Worm (Caenorhabditis elegans) whole organism, L2 larva: ENCODE measurements around the gene pigg-1.

ENCODE experiments used
- C34F6.9 ChIP-seq: fragments of 150-350 bp; optimal IDR thresholded peaks from 2 replicates; lab custom pipeline; 2014; ENCODE audit warnings: missing biosample characterization, missing genetic modification characterization
- F13H6.1 ChIP-seq: sonication (generic microtip); optimal IDR thresholded peaks from 2 replicates; lab custom pipeline; 2016; ENCODE audit warnings: missing genetic modification characterization, missing compliant biosample characterization
- R02D3.7 ChIP-seq: fragments of 150-350 bp; optimal IDR thresholded peaks from 2 replicates; lab custom pipeline; 2014; ENCODE audit warnings: missing biosample characterization, missing genetic modification characterization
- Y55F3AM.14 ChIP-seq: fragments of 200-800 bp; sonication (Bioruptor generic); optimal IDR thresholded peaks from 2 replicates; lab custom pipeline; 2018; ENCODE audit warnings: mild to moderate bottlenecking, missing genetic modification characterization, missing compliant biosample characterization
- alr-1 ChIP-seq: fragments of 150-350 bp; optimal IDR thresholded peaks from 2 replicates; lab custom pipeline; 2014; ENCODE audit warnings: missing biosample characterization, missing genetic modification characterization
- ama-1 ChIP-seq: fragments of 150-350 bp; optimal IDR thresholded peaks from 2 replicates; lab custom pipeline; 2018; ENCODE audit warnings: inconsistent platforms
- blmp-1 ChIP-seq: sonication (generic microtip); optimal IDR thresholded peaks from 2 replicates; lab custom pipeline; 2017; ENCODE audit warnings: missing genetic modification characterization, mild to moderate bottlenecking, missing compliant biosample characterization, antibody characterized with exemption, moderate library complexity; ENCODE audit not compliant: insufficient read depth
- ceh-16 ChIP-seq: fragments of 150-350 bp; optimal IDR thresholded peaks from 2 replicates; lab custom pipeline; 2014; ENCODE audit warnings: missing biosample characterization, missing genetic modification characterization
- ceh-82 ChIP-seq: fragments of 150-350 bp; optimal IDR thresholded peaks from 2 replicates; lab custom pipeline; 2014; ENCODE audit warnings: missing biosample characterization, missing genetic modification characterization
- crh-2 ChIP-seq: sonication (generic microtip); optimal IDR thresholded peaks from 2 replicates; lab custom pipeline; 2017; ENCODE audit warnings: missing biosample characterization, missing genetic modification characterization
- dmd-4 ChIP-seq: sonication (generic microtip); optimal IDR thresholded peaks from 2 replicates; lab custom pipeline; 2017; ENCODE audit warnings: missing biosample characterization, missing genetic modification characterization
- egl-27 ChIP-seq: sonication (generic microtip); optimal IDR thresholded peaks from 3 replicates; lab custom pipeline; 2017; ENCODE audit warnings: missing biosample characterization, missing genetic modification reagents, missing genetic modification characterization
- elt-1 ChIP-seq: fragments of 150-350 bp; optimal IDR thresholded peaks from 2 replicates; lab custom pipeline; 2014; ENCODE audit warnings: missing biosample characterization, missing genetic modification characterization
- elt-3 ChIP-seq: sonication (generic microtip); optimal IDR thresholded peaks from 2 replicates; lab custom pipeline; 2017; ENCODE audit warnings: missing biosample characterization, missing genetic modification characterization
- fos-1 ChIP-seq: fragments of 150-350 bp; optimal IDR thresholded peaks from 2 replicates; lab custom pipeline; 2014; ENCODE audit warnings: missing biosample characterization, missing genetic modification characterization
- gmeb-1 ChIP-seq: fragments of 150-350 bp; optimal IDR thresholded peaks from 2 replicates; lab custom pipeline; 2014; ENCODE audit warnings: missing biosample characterization, missing genetic modification characterization
- lin-11 ChIP-seq: fragments of 150-350 bp; sonication (generic microtip); optimal IDR thresholded peaks from 2 replicates; lab custom pipeline; 2014; ENCODE audit warnings: missing biosample characterization, missing genetic modification characterization, inconsistent platforms, mixed read lengths
- lin-13 ChIP-seq: fragments of 150-350 bp; optimal IDR thresholded peaks from 2 replicates; lab custom pipeline; 2014; ENCODE audit warnings: missing biosample characterization, missing genetic modification reagents, missing genetic modification characterization
- lin-39 ChIP-seq: fragments of 150-350 bp; optimal IDR thresholded peaks from 2 replicates; lab custom pipeline; 2014; ENCODE audit warnings: missing biosample characterization, missing genetic modification reagents, missing genetic modification characterization
- lsy-2 ChIP-seq, 2 experiments: fragments of 150-350 bp in 1 of 2; sonication (generic microtip) in 1 of 2; optimal IDR thresholded peaks; 2 replicates each; lab custom pipeline; 2014 to 2017; ENCODE audit warnings: missing biosample characterization in 2 of 2, missing genetic modification characterization in 2 of 2
- mab-5 ChIP-seq: fragments of 150-350 bp; optimal IDR thresholded peaks from 2 replicates; lab custom pipeline; 2014; ENCODE audit warnings: missing biosample characterization, missing genetic modification characterization
- mbf-1 ChIP-seq: sonication (generic microtip); optimal IDR thresholded peaks from 2 replicates; lab custom pipeline; 2017; ENCODE audit warnings: missing biosample characterization, missing genetic modification characterization
- mdl-1 ChIP-seq, 2 experiments: fragments of 150-350 bp in 1 of 2; sonication (generic microtip) in 1 of 2; optimal IDR thresholded peaks; 2 replicates each; lab custom pipeline; 2017; ENCODE audit warnings: missing biosample characterization in 2 of 2, missing genetic modification characterization in 2 of 2
- nhr-10 ChIP-seq: sonication (generic microtip); optimal IDR thresholded peaks from 2 replicates; lab custom pipeline; 2017; ENCODE audit warnings: missing biosample characterization, missing genetic modification characterization
- nhr-11 ChIP-seq: fragments of 150-350 bp; optimal IDR thresholded peaks from 2 replicates; lab custom pipeline; 2014; ENCODE audit warnings: missing biosample characterization, missing genetic modification characterization
- nhr-12 ChIP-seq: fragments of 150-350 bp; optimal IDR thresholded peaks from 2 replicates; lab custom pipeline; 2014; ENCODE audit warnings: missing biosample characterization, missing genetic modification characterization
- nhr-129 ChIP-seq: fragments of 150-350 bp; optimal IDR thresholded peaks from 2 replicates; lab custom pipeline; 2014; ENCODE audit warnings: missing biosample characterization, missing genetic modification characterization
- nhr-21 ChIP-seq: fragments of 150-350 bp; optimal IDR thresholded peaks from 2 replicates; lab custom pipeline; 2014; ENCODE audit warnings: missing biosample characterization, missing genetic modification characterization
- nhr-23 ChIP-seq: fragments of 150-350 bp; optimal IDR thresholded peaks from 2 replicates; lab custom pipeline; 2014; ENCODE audit warnings: missing biosample characterization, missing genetic modification reagents, missing genetic modification characterization
- nhr-237 ChIP-seq: fragments of 150-350 bp; optimal IDR thresholded peaks from 2 replicates; lab custom pipeline; 2014; ENCODE audit warnings: missing biosample characterization, missing genetic modification characterization
- nhr-25 ChIP-seq: fragments of 150-350 bp; sonication (generic microtip); optimal IDR thresholded peaks from 3 replicates; lab custom pipeline; 2014; ENCODE audit warnings: missing biosample characterization, missing genetic modification characterization
- nhr-6 ChIP-seq: fragments of 150-350 bp; optimal IDR thresholded peaks from 2 replicates; lab custom pipeline; 2014; ENCODE audit warnings: missing biosample characterization, missing genetic modification characterization
- nhr-77 ChIP-seq: fragments of 150-350 bp; optimal IDR thresholded peaks from 2 replicates; lab custom pipeline; 2014; ENCODE audit warnings: missing biosample characterization, missing genetic modification characterization
- peb-1 ChIP-seq: fragments of 150-350 bp; optimal IDR thresholded peaks from 2 replicates; lab custom pipeline; 2014; ENCODE audit warnings: missing biosample characterization, missing genetic modification characterization
- sem-4 ChIP-seq: fragments of 150-350 bp; optimal IDR thresholded peaks from 2 replicates; lab custom pipeline; 2014; ENCODE audit warnings: missing biosample characterization, missing genetic modification reagents, missing genetic modification characterization
- skn-1 ChIP-seq: sonication (generic microtip); optimal IDR thresholded peaks from 2 replicates; lab custom pipeline; 2017; ENCODE audit warnings: missing biosample characterization, missing genetic modification characterization
- sma-3 ChIP-seq: sonication (generic microtip); optimal IDR thresholded peaks from 2 replicates; lab custom pipeline; 2016; ENCODE audit warnings: missing genetic modification reagents, missing genetic modification characterization, missing compliant biosample characterization
- sma-9 ChIP-seq, 2 experiments: fragments of 150-350 bp in 1 of 2; sonication (generic microtip) in 1 of 2; optimal IDR thresholded peaks; 2 replicates each; lab custom pipeline; 2014 to 2016; ENCODE audit warnings: missing genetic modification characterization in 2 of 2, mild to moderate bottlenecking in 1 of 2, missing biosample characterization in 1 of 2, missing compliant biosample characterization in 1 of 2, missing genetic modification reagents in 1 of 2, moderate library complexity in 1 of 2
- snpc-4 ChIP-seq: fragments of 150-350 bp; optimal IDR thresholded peaks from 2 replicates; lab custom pipeline; 2014; ENCODE audit warnings: missing biosample characterization, missing genetic modification characterization
- unc-39 ChIP-seq: fragments of 150-350 bp; optimal IDR thresholded peaks from 2 replicates; lab custom pipeline; 2014; ENCODE audit warnings: missing biosample characterization, missing genetic modification characterization
- unc-55 ChIP-seq: fragments of 150-350 bp; sonication (generic microtip); optimal IDR thresholded peaks from 3 replicates; lab custom pipeline; 2014; ENCODE audit warnings: missing biosample characterization, missing genetic modification reagents, missing genetic modification characterization
- unc-62 ChIP-seq: fragments of 150-350 bp; optimal IDR thresholded peaks from 2 replicates; lab custom pipeline; 2014; ENCODE audit warnings: missing biosample characterization, missing genetic modification reagents, missing genetic modification characterization
- ztf-11 ChIP-seq: sonication (generic microtip); optimal IDR thresholded peaks from 2 replicates; lab custom pipeline; 2017; ENCODE audit warnings: missing biosample characterization, missing genetic modification characterization

The pigg-1 gene

ce11 chrII:8559188-8559587, 40.9 kb downstream of the pigg-1 start:
- peak in 1 of 2 experiments; percentile 41 for TF ChIP-seq lsy-2 (tag; optimal IDR thresholded peaks at IDR 0.05; lab: Kevin White, UChicago)
- no peak for TF ChIP-seq R02D3.7 (tag; lab: Kevin White, UChicago)

ce11 chrII:8556166-8556565, 43.9 kb downstream of the pigg-1 start, which contains the start of gene glb-27:
Gene glb-27 (minus strand): TSS chrII:8556266.
- TF ChIP-seq ztf-11 (no peak), nhr-237 (no peak), nhr-12 (tag; lab: Kevin White, UChicago) (no peak), peb-1 (tag; lab: Kevin White, UChicago) (no peak), unc-39 (tag; lab: Kevin White, UChicago) (no peak), lin-13 (GFP tag; lab: Kevin White, UChicago) (no peak), skn-1 (no peak), mdl-1 (tag; optimal IDR thresholded peaks at IDR 0.05; lab: Kevin White, UChicago) (no peak), C34F6.9 (tag; lab: Kevin White, UChicago) (no peak), ceh-16 (no peak), nhr-10 (tag; lab: Kevin White, UChicago) (no peak), snpc-4 (no peak), nhr-21 (no peak), nhr-11 (no peak), nhr-77 (tag; lab: Kevin White, UChicago) (no peak), unc-55 (GFP tag; lab: Kevin White, UChicago) (no peak), lsy-2 (tag; optimal IDR thresholded peaks at IDR 0.05; lab: Kevin White, UChicago) (no peak), alr-1 (tag; lab: Kevin White, UChicago) (no peak)

ce11 chrII:8554568-8554967, 45.5 kb downstream of the pigg-1 start:
- TF ChIP-seq mab-5 (tag; lab: Kevin White, UChicago), result no peak
- no peak for TF ChIP-seq R02D3.7 (tag; lab: Kevin White, UChicago)
- no peak for TF ChIP-seq unc-62 (GFP tag; lab: Kevin White, UChicago)
- TF ChIP-seq mdl-1 (tag; optimal IDR thresholded peaks at IDR 0.05; lab: Kevin White, UChicago), result no peak
- TF ChIP-seq lin-39 (tag; lab: Kevin White, UChicago), result no peak
- no peak for TF ChIP-seq F13H6.1 (tag; lab: Kevin White, UChicago)
- no peak for TF ChIP-seq mbf-1
- no peak for TF ChIP-seq nhr-25 (tag; lab: Kevin White, UChicago)
- TF ChIP-seq, all 48 proteins: peak for 0

ce11 chrII:8551100-8551499, 49.0 kb downstream of the pigg-1 start:
- TF ChIP-seq unc-55 (GFP tag; lab: Kevin White, UChicago) (no peak), ceh-16 (no peak), elt-1 (no peak), egl-27 (tag; lab: Kevin White, UChicago) (no peak), C34F6.9 (tag; lab: Kevin White, UChicago) (no peak), gmeb-1 (no peak), fos-1 (tag; lab: Kevin White, UChicago) (no peak), dmd-4 (tag; lab: Kevin White, UChicago) (no peak), mbf-1 (no peak), sma-3 (GFP tag; lab: Kevin White, UChicago) (no peak), sem-4 (tag; lab: Kevin White, UChicago) (no peak), snpc-4 (no peak), nhr-237 (no peak), crh-2 (no peak), ceh-82 (no peak), mdl-1 (tag; optimal IDR thresholded peaks at IDR 0.05; lab: Kevin White, UChicago) (no peak), ztf-11 (no peak), ama-1 (lab: Kevin White, UChicago) (no peak), lin-39 (tag; lab: Kevin White, UChicago) (no peak)
- TF ChIP-seq, all 48 proteins: peak for 0

ce11 chrII:8546975-8547374, 53.1 kb downstream of the pigg-1 start:
- TF ChIP-seq nhr-23 (tag; lab: Kevin White, UChicago), result no peak
- TF ChIP-seq lsy-2 (tag; optimal IDR thresholded peaks at IDR 0.05; lab: Kevin White, UChicago), result peak in 1 of 2 experiments; percentile 30
- TF ChIP-seq ceh-16, result no peak
- peak; percentile 6 for TF ChIP-seq sem-4 (tag; lab: Kevin White, UChicago)
- peak; percentile 68 for TF ChIP-seq F13H6.1 (tag; lab: Kevin White, UChicago)
- TF ChIP-seq R02D3.7 (tag; lab: Kevin White, UChicago), result no peak
- no peak for TF ChIP-seq nhr-25 (tag; lab: Kevin White, UChicago)
- no peak for TF ChIP-seq nhr-6 (tag; lab: Kevin White, UChicago)
- TF ChIP-seq Y55F3AM.14, result no peak
- TF ChIP-seq mab-5 (tag; lab: Kevin White, UChicago), result peak; percentile 3
- TF ChIP-seq skn-1, result no peak
- no peak for TF ChIP-seq mdl-1 (tag; optimal IDR thresholded peaks at IDR 0.05; lab: Kevin White, UChicago)
- TF ChIP-seq lin-39 (tag; lab: Kevin White, UChicago), result no peak
- TF ChIP-seq unc-55 (GFP tag; lab: Kevin White, UChicago), result peak; percentile 12
- TF ChIP-seq nhr-129 (tag; lab: Kevin White, UChicago), result peak; percentile 79
- no peak for TF ChIP-seq elt-1
- no peak for TF ChIP-seq blmp-1
- TF ChIP-seq ceh-82, result no peak
- TF ChIP-seq sma-9 (GFP tag; optimal IDR thresholded peaks at IDR 0.05; lab: Kevin White, UChicago), result peak; percentile 71
- no peak for TF ChIP-seq sma-9 (tag; optimal IDR thresholded peaks at IDR 0.05; lab: Kevin White, UChicago)
- peak; percentile 30 for TF ChIP-seq lin-11
- peak; percentile 82 for TF ChIP-seq fos-1 (tag; lab: Kevin White, UChicago)
- no peak for TF ChIP-seq mbf-1
- no peak for TF ChIP-seq alr-1 (tag; lab: Kevin White, UChicago)
- no peak for TF ChIP-seq gmeb-1
- TF ChIP-seq unc-39 (tag; lab: Kevin White, UChicago), result no peak
- TF ChIP-seq elt-3, result no peak
- peak; percentile 18 for TF ChIP-seq egl-27 (tag; lab: Kevin White, UChicago)
